Worm (Caenorhabditis elegans): ENCODE data around the gene srh-4.

DNA sequence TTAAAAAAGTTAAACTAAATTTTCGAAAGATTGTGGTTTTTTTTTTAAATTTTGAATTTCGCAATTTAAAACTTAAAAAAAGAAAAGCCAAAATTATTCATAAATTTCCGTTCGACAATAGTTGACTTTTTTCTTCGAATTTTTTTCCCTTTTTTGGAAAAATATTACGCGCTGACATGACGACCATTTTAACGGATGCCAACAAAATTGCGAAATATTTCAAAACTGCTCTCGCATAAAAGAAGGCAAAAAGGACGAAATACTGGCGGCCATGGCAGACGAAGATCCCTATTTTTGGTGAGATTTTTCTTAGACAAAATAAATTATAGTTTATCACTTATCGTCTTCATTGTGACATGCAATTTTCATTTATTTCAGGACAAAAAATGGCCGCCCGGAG, 28.3 kb downstream of the srh-4 start:
- TF ChIP-seq tab-1 (GFP tag; IDR thresholded peaks at IDR 0.05) (no peak), ztf-23 (GFP tag; IDR thresholded peaks at IDR 0.05) (no peak), klf-2 (GFP tag; conservative IDR thresholded peaks at IDR 0.05) (no peak), ref-1 (GFP tag; conservative IDR thresholded peaks at IDR 0.05) (no peak), flt-1 (GFP tag; IDR thresholded peaks at IDR 0.05) (no peak), cog-1 (tag; optimal IDR thresholded peaks at IDR 0.05) (no peak), med-1 (GFP tag; optimal IDR thresholded peaks at IDR 0.05; ENCODE audit: insufficient read depth) (no peak), T22C8.4 (GFP tag; IDR thresholded peaks at IDR 0.05) (no peak), ztf-29 (GFP tag; IDR thresholded peaks at IDR 0.05) (no peak)

All from whole organism, midembryonic.